Worm (Caenorhabditis elegans): ENCODE results near the gene K01A6.8.

The K01A6.8 gene

ce11 chrIV:11695634-11696033, 41.5 kb downstream of the K01A6.8 start (continued):
- TF ChIP-seq zfh-2 (GFP tag; conservative IDR thresholded peaks at IDR 0.05) (no peak), madf-8 (GFP tag; conservative IDR thresholded peaks at IDR 0.05) (peak; percentile 95), sptf-2 (GFP tag; optimal IDR thresholded peaks at IDR 0.05) (no peak), egl-44 (GFP tag; IDR thresholded peaks at IDR 0.05) (no peak), athp-1 (tag; optimal IDR thresholded peaks at IDR 0.05) (peak; percentile 7), D2030.7 (GFP tag; IDR thresholded peaks at IDR 0.05) (peak; percentile 74), nfya-2 (GFP tag; IDR thresholded peaks at IDR 0.05) (no peak), cebp-2 (GFP tag; IDR thresholded peaks at IDR 0.05) (no peak), lin-40 (tag; optimal IDR thresholded peaks at IDR 0.05) (no peak), ceh-91 (GFP tag; IDR thresholded peaks at IDR 0.05) (peak; percentile 75), F49E8.2 (tag; optimal IDR thresholded peaks at IDR 0.05; ENCODE audit: insufficient read depth) (peak; percentile 54), snpc-1.3 (tag; optimal IDR thresholded peaks at IDR 0.05; ENCODE audit: insufficient read depth) (peak; percentile 56), hlh-26 (GFP tag; conservative IDR thresholded peaks at IDR 0.05) (no peak), F33H1.4 (GFP tag; IDR thresholded peaks at IDR 0.05) (peak; percentile 95), gei-17 (GFP tag; optimal IDR thresholded peaks at IDR 0.05) (no peak), lag-1 (GFP tag; IDR thresholded peaks at IDR 0.05) (no peak), efl-1 (GFP tag; optimal IDR thresholded peaks at IDR 0.05) (peak; percentile 49), hmg-1.2 (GFP tag; IDR thresholded peaks at IDR 0.05) (no peak), ztf-28 (GFP tag; IDR thresholded peaks at IDR 0.05) (no peak), Y79H2A.3 (GFP tag; conservative IDR thresholded peaks at IDR 0.05) (no peak), rcor-1 (GFP tag; IDR thresholded peaks at IDR 0.05) (no peak), lin-54 (GFP tag; optimal IDR thresholded peaks at IDR 0.05) (peak; percentile 63), lin-35 (GFP tag; optimal IDR thresholded peaks at IDR 0.05) (no peak), akir-1 (GFP tag; optimal IDR thresholded peaks at IDR 0.05) (no peak), snpc-4 (GFP tag; optimal IDR thresholded peaks at IDR 0.05) (no peak), snpc-4 (tag; optimal IDR thresholded peaks at IDR 0.05) (peak in 3 of 4 experiments; percentile 0 to 70 (median 17)), bed-1 (GFP tag; IDR thresholded peaks at IDR 0.05) (no peak), F22D6.2 (tag; optimal IDR thresholded peaks at IDR 0.05) (no peak), K12H6.12 (tag; optimal IDR thresholded peaks at IDR 0.05) (no peak), hrde-1 (tag; optimal IDR thresholded peaks at IDR 0.05; ENCODE audit: borderline replicate concordance) (peak; percentile 12), egl-18 (GFP tag; IDR thresholded peaks at IDR 0.05) (no peak), let-526 (GFP tag; IDR thresholded peaks at IDR 0.05) (no peak), mcd-1 (GFP tag; IDR thresholded peaks at IDR 0.05) (no peak), B0261.1 (tag; optimal IDR thresholded peaks at IDR 0.05) (no peak), ZK185.1 (tag; optimal IDR thresholded peaks at IDR 0.05; ENCODE audit: poor library complexity, severe bottlenecking) (no peak), snpc-1.1 (tag; optimal IDR thresholded peaks at IDR 0.05; ENCODE audit: insufficient read depth) (no peak), B0035.1 (tag; optimal IDR thresholded peaks at IDR 0.05) (no peak), madf-3 (GFP tag; IDR thresholded peaks at IDR 0.05) (no peak), F23B12.7 (tag; optimal IDR thresholded peaks at IDR 0.05; ENCODE audit: insufficient read depth) (no peak), snpc-3.4 (tag; optimal IDR thresholded peaks at IDR 0.05) (peak; percentile 25), Y67H2A.10 (GFP tag; conservative IDR thresholded peaks at IDR 0.05) (no peak), F57C9.4 (tag; optimal IDR thresholded peaks at IDR 0.05) (no peak), dpff-1 (tag; optimal IDR thresholded peaks at IDR 0.05) (no peak), B0336.3 (GFP tag; IDR thresholded peaks at IDR 0.05) (no peak), F37B4.10 (GFP tag; IDR thresholded peaks at IDR 0.05) (no peak), ztf-6 (GFP tag; IDR thresholded peaks at IDR 0.05) (no peak), nhr-90 (tag; optimal IDR thresholded peaks at IDR 0.05) (no peak), lsl-1 (GFP tag; optimal IDR thresholded peaks at IDR 0.05) (peak; percentile 98)
